Worm (Caenorhabditis elegans) whole organism, late embryonic: ENCODE measurements around the gene C04F6.9.

Experiments used
- C08G9.2 ChIP-seq: sonication (generic microtip); optimal IDR thresholded peaks from 2 replicates; lab custom pipeline; 2016; ENCODE audit warnings: mild to moderate bottlenecking, missing genetic modification characterization, moderate library complexity, missing compliant biosample characterization
- C38D4.7 ChIP-seq: fragments of 200-800 bp; sonication (Bioruptor generic); optimal IDR thresholded peaks from 2 replicates; lab custom pipeline; 2018; ENCODE audit warnings: mild to moderate bottlenecking, missing genetic modification characterization, moderate library complexity, missing compliant biosample characterization
- K09A11.1 ChIP-seq: sonication (generic microtip); optimal IDR thresholded peaks from 2 replicates; lab custom pipeline; 2017; ENCODE audit warnings: antibody characterized with exemption, mild to moderate bottlenecking, missing genetic modification characterization, missing compliant biosample characterization; ENCODE audit not compliant: insufficient read depth
- ahr-1 ChIP-seq: sonication (generic microtip); optimal IDR thresholded peaks from 2 replicates; lab custom pipeline; 2016; ENCODE audit warnings: missing genetic modification characterization, missing compliant biosample characterization
- ama-1 ChIP-seq: fragments of 150-350 bp; optimal IDR thresholded peaks from 2 replicates; lab custom pipeline; 2014
- ceh-2 ChIP-seq: sonication (generic microtip); optimal IDR thresholded peaks from 2 replicates; lab custom pipeline; 2016; ENCODE audit warnings: missing genotype, missing genetic modification characterization, missing compliant biosample characterization
- ceh-22 ChIP-seq: sonication (generic microtip); optimal IDR thresholded peaks from 2 replicates; lab custom pipeline; 2017; ENCODE audit warnings: missing biosample characterization, missing genetic modification characterization
- ceh-31 ChIP-seq: sonication (generic microtip); optimal IDR thresholded peaks from 2 replicates; lab custom pipeline; 2016; ENCODE audit warnings: missing genetic modification characterization, missing compliant biosample characterization
- ceh-6 ChIP-seq: fragments of 200-800 bp; sonication (Bioruptor generic); optimal IDR thresholded peaks from 2 replicates; lab custom pipeline; 2018; ENCODE audit warnings: mild to moderate bottlenecking, missing genetic modification characterization, missing compliant biosample characterization
- ceh-9 ChIP-seq: sonication (generic microtip); optimal IDR thresholded peaks from 2 replicates; lab custom pipeline; 2016; ENCODE audit warnings: mild to moderate bottlenecking, missing genetic modification characterization, inconsistent platforms, missing compliant biosample characterization
- dmd-4 ChIP-seq: sonication (generic microtip); optimal IDR thresholded peaks from 2 replicates; lab custom pipeline; 2016; ENCODE audit warnings: borderline replicate concordance, missing genetic modification characterization, missing compliant biosample characterization
- ets-4 ChIP-seq: sonication (generic microtip); optimal IDR thresholded peaks from 2 replicates; lab custom pipeline; 2016; ENCODE audit warnings: missing genetic modification characterization, missing compliant biosample characterization
- eyg-1 ChIP-seq: sonication (generic microtip); optimal IDR thresholded peaks from 2 replicates; lab custom pipeline; 2016; ENCODE audit warnings: missing genotype, missing genetic modification characterization, missing compliant biosample characterization
- gmeb-2 ChIP-seq: sonication (generic microtip); optimal IDR thresholded peaks from 2 replicates; lab custom pipeline; 2016; ENCODE audit warnings: missing genetic modification characterization, inconsistent platforms, missing compliant biosample characterization
- hlh-15 ChIP-seq: sonication (generic microtip); optimal IDR thresholded peaks from 2 replicates; lab custom pipeline; 2016; ENCODE audit warnings: missing genetic modification characterization, missing compliant biosample characterization
- hlh-30 ChIP-seq: sonication (generic microtip); optimal IDR thresholded peaks from 2 replicates; lab custom pipeline; 2017; ENCODE audit warnings: antibody characterized with exemption, missing genetic modification characterization, missing compliant biosample characterization; ENCODE audit not compliant: insufficient read depth
- hlh-6 ChIP-seq: sonication (generic microtip); optimal IDR thresholded peaks from 2 replicates; lab custom pipeline; 2016; ENCODE audit warnings: missing genotype, missing genetic modification characterization, missing compliant biosample characterization
- hlh-8 ChIP-seq: sonication (generic microtip); optimal IDR thresholded peaks from 2 replicates; lab custom pipeline; 2016; ENCODE audit warnings: missing genotype, missing genetic modification characterization, missing compliant biosample characterization
- lim-6 ChIP-seq: sonication (generic microtip); optimal IDR thresholded peaks from 2 replicates; lab custom pipeline; 2016; ENCODE audit warnings: missing genetic modification characterization, missing compliant biosample characterization
- madf-2 ChIP-seq: sonication (generic microtip); optimal IDR thresholded peaks from 2 replicates; lab custom pipeline; 2017; ENCODE audit warnings: missing genetic modification characterization, missing compliant biosample characterization
- odd-2 ChIP-seq: sonication (generic microtip); optimal IDR thresholded peaks from 2 replicates; lab custom pipeline; 2017; ENCODE audit warnings: antibody characterized with exemption, mild to moderate bottlenecking, missing genetic modification characterization, missing compliant biosample characterization
- pha-4 ChIP-seq: fragments of 150-350 bp; optimal IDR thresholded peaks from 2 replicates; lab custom pipeline; 2018; ENCODE audit warnings: missing biosample characterization, missing genetic modification reagents, missing genetic modification characterization
- pqm-1 ChIP-seq: sonication (generic microtip); optimal IDR thresholded peaks from 2 replicates; lab custom pipeline; 2016; ENCODE audit warnings: missing genetic modification characterization, missing compliant biosample characterization
- sdc-2 ChIP-seq: sonication (generic microtip); optimal IDR thresholded peaks from 2 replicates; lab custom pipeline; 2016; ENCODE audit warnings: missing genotype, missing genetic modification characterization, missing compliant biosample characterization
- sox-2 ChIP-seq: fragments of 200-800 bp; sonication (Bioruptor generic); IDR thresholded peaks from 2 replicates; pipeline ENCODE4 v1.3.6; 2022; ENCODE audit warnings: missing genetic modification reagents, missing genetic modification characterization, missing compliant biosample characterization
- sox-4 ChIP-seq: sonication (generic microtip); optimal IDR thresholded peaks from 2 replicates; lab custom pipeline; 2017; ENCODE audit warnings: mild to moderate bottlenecking, missing genetic modification characterization, inconsistent platforms, missing compliant biosample characterization
- tbx-2 ChIP-seq: sonication (generic microtip); optimal IDR thresholded peaks from 2 replicates; lab custom pipeline; 2016; ENCODE audit warnings: missing genetic modification characterization, missing compliant biosample characterization
- unc-3 ChIP-seq, 2 experiments: fragments of 200-800 bp in 1 of 2; sonication (Bioruptor generic) in 1 of 2; sonication (generic microtip) in 1 of 2; conservative IDR thresholded peaks in 1 of 2; optimal IDR thresholded peaks in 1 of 2; 2 replicates each; pipeline versions ENCODE4 v1.3.6 to Lab custom; 2016 to 2022; ENCODE audit warnings: missing compliant biosample characterization in 2 of 2, missing genetic modification characterization in 2 of 2, missing genetic modification reagents in 1 of 2
- unc-55 ChIP-seq: sonication (generic microtip); optimal IDR thresholded peaks from 2 replicates; lab custom pipeline; 2017; ENCODE audit warnings: missing biosample characterization, missing genetic modification reagents, missing genetic modification characterization
- unc-86 ChIP-seq: sonication (generic microtip); optimal IDR thresholded peaks from 2 replicates; lab custom pipeline; 2016; ENCODE audit warnings: missing genetic modification characterization, missing compliant biosample characterization

C04F6.9 gene

ce11 chrX:3399917-3400316, 1.9 kb upstream of the C04F6.9 start, which contains the start of gene cht-1:
TSS of gene cht-1 (minus strand) at chrX:3400017.
- TF ChIP-seq odd-2 (tag; lab: Kevin White, UChicago) (no peak), ama-1 (no peak)

- no peak for TF ChIP-seq hlh-6 (tag; lab: Kevin White, UChicago)
- TF ChIP-seq ceh-9 (tag; lab: Kevin White, UChicago): no peak
- no peak for TF ChIP-seq sox-4 (tag; lab: Kevin White, UChicago)
- TF ChIP-seq dmd-4 (tag; lab: Kevin White, UChicago): no peak
- TF ChIP-seq C38D4.7 (GFP tag; lab: Kevin White, UChicago): no peak
- no peak for TF ChIP-seq unc-55 (GFP tag; lab: Kevin White, UChicago)
- no peak for TF ChIP-seq ceh-22 (tag; lab: Kevin White, UChicago)
- TF ChIP-seq lim-6 (tag; lab: Kevin White, UChicago): no peak
- TF ChIP-seq, all 69 proteins: peak for 0
Measured at ce11 chrX:3400387-3400786, 1.4 kb upstream of the C04F6.9 start.

ce11 chrX:3403195-3403594, 1.4 kb downstream of the C04F6.9 start, which contains the start of gene vit-5:
TSS of gene vit-5 (plus strand) at chrX:3403471.
- TF ChIP-seq ceh-2 (tag; lab: Kevin White, UChicago) (no peak), madf-2 (tag; lab: Kevin White, UChicago) (no peak), hlh-8 (tag; lab: Kevin White, UChicago) (no peak), ceh-9 (tag; lab: Kevin White, UChicago) (no peak), sdc-2 (tag; lab: Kevin White, UChicago) (no peak), unc-3 (GFP tag; conservative IDR thresholded peaks at IDR 0.05; lab: Robert Waterston, UW) (no peak), unc-3 (tag; optimal IDR thresholded peaks at IDR 0.05; lab: Kevin White, UChicago) (no peak), hlh-15 (tag; lab: Kevin White, UChicago) (no peak), C38D4.7 (GFP tag; lab: Kevin White, UChicago) (no peak)

ce11 chrX:3408717-3409303, 7.0 kb downstream of the C04F6.9 start:
- no peak for TF ChIP-seq gmeb-2 (tag; lab: Kevin White, UChicago)
- no peak for TF ChIP-seq C08G9.2 (tag; lab: Kevin White, UChicago)
- TF ChIP-seq ceh-2 (tag; lab: Kevin White, UChicago): no peak
- no peak for TF ChIP-seq ahr-1 (tag; lab: Kevin White, UChicago)
- no peak for TF ChIP-seq lim-6 (tag; lab: Kevin White, UChicago)
- TF ChIP-seq eyg-1 (tag; lab: Kevin White, UChicago): no peak
- TF ChIP-seq K09A11.1: no peak
- TF ChIP-seq ama-1: no peak

- TF ChIP-seq C08G9.2 (tag; lab: Kevin White, UChicago): peak; percentile 13
- peak; percentile 6 for TF ChIP-seq ceh-31 (tag; lab: Kevin White, UChicago)
- TF ChIP-seq pha-4 (tag; lab: Kevin White, UChicago): no peak
- TF ChIP-seq ceh-6 (GFP tag; lab: Kevin White, UChicago): no peak
- no peak for TF ChIP-seq pqm-1 (tag; lab: Kevin White, UChicago)
- peak; percentile 25 for TF ChIP-seq tbx-2 (tag; lab: Kevin White, UChicago)
- TF ChIP-seq ceh-2 (tag; lab: Kevin White, UChicago): peak; percentile 16
- TF ChIP-seq unc-86 (tag; lab: Kevin White, UChicago): no peak
- TF ChIP-seq ets-4: no peak
- no peak for TF ChIP-seq hlh-30 (tag; lab: Kevin White, UChicago)
- TF ChIP-seq sox-2 (GFP tag; lab: Robert Waterston, UW): no peak
Measured at ce11 chrX:3411565-3412022, 9.8 kb downstream of the C04F6.9 start, which contains the start of gene unc-78. TSS of gene unc-78 (minus strand) at chrX:3411615.
